Worm (Caenorhabditis elegans): ENCODE results near the gene unc-98.
A peak's percentile ranks its signal among the peaks of the same experiment; 100 is the strongest.

Gene unc-98

DNA sequence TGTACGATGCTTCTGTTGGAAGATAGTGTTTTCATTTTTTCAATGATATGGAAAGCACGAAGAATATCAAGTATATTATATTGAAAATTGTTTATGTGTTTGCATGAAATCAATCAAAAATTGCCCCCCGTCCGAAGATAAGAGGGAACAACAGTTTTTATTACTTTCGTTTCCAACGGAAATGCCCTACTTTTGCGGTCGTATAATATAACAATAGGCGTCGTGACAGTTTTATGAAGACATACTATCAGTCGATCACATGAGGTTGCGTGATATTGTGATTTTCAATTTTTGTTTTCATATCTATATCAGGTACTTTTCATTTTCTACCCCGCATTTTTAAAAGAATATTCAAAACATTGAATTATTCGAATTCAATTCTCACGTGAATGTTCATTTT, 22.6 kb upstream of the unc-98 start:
- no peak for TF ChIP-seq ztf-3 (GFP tag; optimal IDR thresholded peaks at IDR 0.05)
- TF ChIP-seq C17E4.6 (GFP tag; IDR thresholded peaks at IDR 0.05), result no peak
- TF ChIP-seq nhr-80 (tag; optimal IDR thresholded peaks at IDR 0.05), result peak; percentile 14
- no peak for TF ChIP-seq ztf-25 (GFP tag; IDR thresholded peaks at IDR 0.05)

DNA sequence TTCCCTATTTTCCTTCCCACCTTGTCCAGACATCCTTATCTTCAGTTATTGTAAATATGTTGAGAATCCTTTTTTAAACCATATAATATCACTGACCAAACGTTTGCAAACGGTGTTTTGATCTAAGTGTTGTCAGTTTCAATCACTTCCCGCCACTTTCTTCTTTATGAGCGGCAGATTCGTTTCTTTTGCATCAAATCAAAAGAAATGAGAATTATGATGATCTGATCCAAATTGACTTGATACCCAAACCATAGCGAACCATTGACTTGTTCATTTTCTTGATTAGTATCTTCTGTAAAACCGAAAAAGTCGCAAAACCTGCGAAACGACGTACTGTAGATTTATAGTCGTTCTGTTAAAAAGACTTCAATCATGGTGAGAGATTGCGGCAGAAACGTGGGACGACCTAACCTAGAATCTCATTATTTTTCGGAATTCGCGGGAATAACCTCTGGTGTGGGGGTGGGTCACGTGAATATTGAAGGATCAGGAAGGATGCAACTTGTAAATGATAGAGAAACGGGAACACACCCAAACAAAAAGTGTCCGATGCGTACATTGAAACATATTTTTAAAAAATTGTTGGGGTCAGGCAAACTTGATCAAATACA, 20.6 kb upstream of the unc-98 start:
- TF ChIP-seq Y53F4B.3 (GFP tag; IDR thresholded peaks at IDR 0.05) (no peak), zim-3 (tag; optimal IDR thresholded peaks at IDR 0.05) (no peak), B0035.1 (tag; optimal IDR thresholded peaks at IDR 0.05) (no peak), lsl-1 (GFP tag; optimal IDR thresholded peaks at IDR 0.05) (no peak), somi-1 (GFP tag; optimal IDR thresholded peaks at IDR 0.05) (no peak), aptf-3 (GFP tag; IDR thresholded peaks at IDR 0.05) (no peak), sptf-2 (GFP tag; optimal IDR thresholded peaks at IDR 0.05) (no peak), lsy-27 (tag; optimal IDR thresholded peaks at IDR 0.05; ENCODE audit: borderline replicate concordance, insufficient read depth) (no peak), dox-1 (GFP tag; IDR thresholded peaks at IDR 0.05) (no peak), D2030.7 (GFP tag; IDR thresholded peaks at IDR 0.05) (no peak), efl-1 (GFP tag; optimal IDR thresholded peaks at IDR 0.05) (no peak), nfya-1 (tag; optimal IDR thresholded peaks at IDR 0.05; ENCODE audit: borderline replicate concordance, insufficient read depth) (no peak), pha-4 (tag; optimal IDR thresholded peaks at IDR 0.05) (no peak), let-526 (GFP tag; IDR thresholded peaks at IDR 0.05) (no peak), die-1 (tag; optimal IDR thresholded peaks at IDR 0.05) (no peak)

DNA sequence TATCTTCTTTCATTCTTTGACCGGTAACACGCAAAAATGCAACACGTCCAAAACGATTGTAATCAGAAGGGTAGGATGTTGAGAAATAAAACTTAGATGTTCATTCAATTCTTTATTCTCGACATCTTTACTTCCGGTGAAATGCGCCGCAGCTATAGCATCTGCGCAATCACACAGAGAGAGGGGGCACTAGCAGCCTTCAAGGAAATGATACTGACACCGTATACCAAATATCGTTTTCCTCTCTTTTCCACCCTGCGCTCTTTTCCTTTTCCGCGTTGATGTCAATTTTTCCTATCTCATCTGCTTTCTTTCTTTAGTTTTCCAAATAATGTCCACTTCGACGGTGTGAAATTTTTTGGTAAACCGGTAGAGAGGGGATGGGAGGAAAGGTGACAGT, 17.3 kb upstream of the unc-98 start:
- no peak for TF ChIP-seq rcor-1 (GFP tag; IDR thresholded peaks at IDR 0.05)
- TF ChIP-seq egl-44 (GFP tag; IDR thresholded peaks at IDR 0.05), result no peak
- TF ChIP-seq madf-3 (GFP tag; IDR thresholded peaks at IDR 0.05), result no peak
- TF ChIP-seq lin-26 (GFP tag; IDR thresholded peaks at IDR 0.05), result no peak
- no peak for TF ChIP-seq sptf-2 (GFP tag; optimal IDR thresholded peaks at IDR 0.05)
- no peak for TF ChIP-seq lsy-27 (tag; optimal IDR thresholded peaks at IDR 0.05; ENCODE audit: borderline replicate concordance, insufficient read depth)
- TF ChIP-seq madf-10 (tag; optimal IDR thresholded peaks at IDR 0.05), result no peak
- no peak for TF ChIP-seq hmg-20 (GFP tag; IDR thresholded peaks at IDR 0.05)
- TF ChIP-seq ceh-91 (GFP tag; IDR thresholded peaks at IDR 0.05), result no peak
- TF ChIP-seq T26A5.8 (tag; optimal IDR thresholded peaks at IDR 0.05), result no peak
- TF ChIP-seq tlf-1 (GFP tag; optimal IDR thresholded peaks at IDR 0.05), result no peak
- no peak for TF ChIP-seq die-1 (tag; optimal IDR thresholded peaks at IDR 0.05)
- TF ChIP-seq hsf-1 (GFP tag; IDR thresholded peaks at IDR 0.05), result no peak
- no peak for TF ChIP-seq him-1 (tag; optimal IDR thresholded peaks at IDR 0.05)
- TF ChIP-seq ceh-27 (GFP tag; optimal IDR thresholded peaks at IDR 0.05), result no peak
- no peak for TF ChIP-seq B0019.2 (GFP tag; conservative IDR thresholded peaks at IDR 0.05)
- TF ChIP-seq lir-1 (GFP tag; conservative IDR thresholded peaks at IDR 0.05), result no peak
- TF ChIP-seq nfyb-1 (GFP tag; IDR thresholded peaks at IDR 0.05), result no peak
- TF ChIP-seq unc-62 (GFP tag; optimal IDR thresholded peaks at IDR 0.05), result no peak

DNA sequence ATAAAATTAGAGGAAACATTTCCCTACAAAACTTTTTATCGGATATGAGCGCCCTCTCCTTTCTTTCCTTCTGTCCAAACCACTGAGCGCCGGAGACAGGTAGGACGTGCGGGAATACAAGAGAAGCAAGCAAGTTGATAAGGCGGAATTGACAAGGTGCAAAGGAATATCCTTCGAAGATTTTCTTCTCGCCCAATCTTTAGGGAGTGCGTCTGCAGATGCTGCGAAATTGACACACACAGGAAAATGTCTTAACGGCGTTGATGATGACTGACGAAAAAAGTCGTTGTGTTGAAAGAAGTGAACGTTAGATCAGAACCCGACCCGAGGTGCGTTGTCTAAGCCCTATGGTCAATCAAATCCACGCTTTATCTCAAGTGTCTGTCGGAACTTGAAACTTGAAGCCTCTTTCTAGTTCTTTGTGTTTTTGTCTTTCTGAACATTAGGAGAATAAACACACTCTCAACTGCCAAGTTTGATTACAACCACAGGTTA, 14.4 kb upstream of the unc-98 start:
- no peak for TF ChIP-seq unc-130 (GFP tag; optimal IDR thresholded peaks at IDR 0.05)
- TF ChIP-seq rpc-1 (optimal IDR thresholded peaks at IDR 0.05), result no peak
- no peak for TF ChIP-seq rpc-1 (tag; optimal IDR thresholded peaks at IDR 0.05)
- no peak for TF ChIP-seq lin-26 (GFP tag; IDR thresholded peaks at IDR 0.05)
- TF ChIP-seq D2030.7 (GFP tag; IDR thresholded peaks at IDR 0.05), result no peak
- TF ChIP-seq egrh-3 (GFP tag; IDR thresholded peaks at IDR 0.05), result no peak
- TF ChIP-seq hlh-12 (tag; optimal IDR thresholded peaks at IDR 0.05), result no peak

Data from whole organism, young adult.